Fruit fly (Drosophila melanogaster) whole organism, embryonic: ENCODE data around the gene alpha4GT2.

Experiments used
- Antp ChIP-seq: fragments of 200-800 bp; sonication (Bioruptor generic); optimal IDR thresholded peaks from 3 replicates; lab custom pipeline; 2016; ENCODE audit warnings: missing biosample characterization, missing genetic modification characterization
- C15 ChIP-seq: fragments of 200-800 bp; sonication (Bioruptor generic); IDR thresholded peaks from 3 replicates; pipeline ENCODE4 v1.3.6; 2022; ENCODE audit warnings: missing biosample characterization, missing genetic modification characterization
- CG10366 ChIP-seq: fragments of 200-800 bp; sonication (Bioruptor generic); IDR thresholded peaks from 2 replicates; pipeline ENCODE4 v1.3.6; 2022; ENCODE audit warnings: missing biosample characterization, missing genetic modification characterization
- CG13424 ChIP-seq: fragments of 200-800 bp; sonication (Bioruptor generic); optimal IDR thresholded peaks from 2 replicates; lab custom pipeline; 2019; ENCODE audit warnings: missing biosample characterization, mild to moderate bottlenecking, missing genetic modification characterization, moderate library complexity
- CG13624 ChIP-seq: fragments of 200-800 bp; sonication (Bioruptor generic); optimal IDR thresholded peaks from 2 replicates; lab custom pipeline; 2016; ENCODE audit warnings: missing biosample characterization, missing genetic modification characterization
- CG13775 ChIP-seq: fragments of 200-800 bp; sonication (Bioruptor generic); optimal IDR thresholded peaks from 3 replicates; lab custom pipeline; 2017; ENCODE audit warnings: missing biosample characterization, mild to moderate bottlenecking, missing genetic modification characterization
- CG14441 ChIP-seq: fragments of 200-800 bp; sonication (Bioruptor generic); IDR thresholded peaks from 2 replicates; pipeline ENCODE4 v1.3.6; 2022; ENCODE audit warnings: missing biosample characterization, missing genetic modification characterization
- CG14860 ChIP-seq: fragments of 200-800 bp; sonication (Bioruptor generic); IDR thresholded peaks from 3 replicates; pipeline ENCODE4 v1.3.6; 2022; ENCODE audit warnings: missing biosample characterization, missing genetic modification characterization; ENCODE audit not compliant: partially characterized antibody
- CG17802 ChIP-seq: fragments of 200-800 bp; sonication (Bioruptor generic); optimal IDR thresholded peaks from 2 replicates; lab custom pipeline; 2018; ENCODE audit warnings: missing biosample characterization, mild to moderate bottlenecking, missing genetic modification characterization, moderate library complexity
- CG18599 ChIP-seq: fragments of 200-800 bp; sonication (Bioruptor generic); optimal IDR thresholded peaks from 3 replicates; lab custom pipeline; 2017; ENCODE audit warnings: missing biosample characterization, missing genetic modification characterization, mild to moderate bottlenecking, moderate library complexity, missing genetic modification reagents
- CG2875 ChIP-seq: fragments of 200-800 bp; sonication (Bioruptor generic); optimal IDR thresholded peaks from 2 replicates; lab custom pipeline; 2017; ENCODE audit warnings: missing biosample characterization, mild to moderate bottlenecking, missing genetic modification characterization, missing genetic modification reagents
- CG3281 ChIP-seq: fragments of 200-800 bp; sonication (Bioruptor generic); optimal IDR thresholded peaks from 3 replicates; lab custom pipeline; 2017; ENCODE audit warnings: missing biosample characterization, mild to moderate bottlenecking, missing genetic modification characterization
- CG3838 ChIP-seq: fragments of 200-800 bp; sonication (Bioruptor generic); optimal IDR thresholded peaks from 3 replicates; lab custom pipeline; 2016; ENCODE audit warnings: missing biosample characterization, missing genetic modification characterization
- CG6813 ChIP-seq: fragments of 200-800 bp; sonication (Bioruptor generic); optimal IDR thresholded peaks from 2 replicates; lab custom pipeline; 2017; ENCODE audit warnings: missing biosample characterization, missing genetic modification characterization, mild to moderate bottlenecking, moderate library complexity, missing genetic modification reagents
- CG7839 ChIP-seq: fragments of 200-800 bp; sonication (Bioruptor generic); optimal IDR thresholded peaks from 3 replicates; lab custom pipeline; 2018; ENCODE audit warnings: missing biosample characterization, mild to moderate bottlenecking, missing genetic modification characterization, moderate library complexity
- CG8944 ChIP-seq: fragments of 200-800 bp; sonication (Bioruptor generic); optimal IDR thresholded peaks from 3 replicates; lab custom pipeline; 2016; ENCODE audit warnings: missing biosample characterization, missing genetic modification characterization
- CG9609 ChIP-seq: fragments of 200-800 bp; sonication (Bioruptor generic); optimal IDR thresholded peaks from 3 replicates; lab custom pipeline; 2016; ENCODE audit warnings: missing biosample characterization, missing genetic modification characterization
- CkIIα-i1 ChIP-seq: fragments of 200-800 bp; sonication (Bioruptor generic); IDR thresholded peaks from 2 replicates; pipeline ENCODE4 v1.3.6; 2022; ENCODE audit warnings: missing biosample characterization, missing genetic modification characterization
- Dbx ChIP-seq: fragments of 200-800 bp; sonication (Bioruptor generic); IDR thresholded peaks from 3 replicates; pipeline ENCODE4 v1.3.6; 2022; ENCODE audit warnings: missing biosample characterization, missing genetic modification characterization
- Fer3 ChIP-seq: fragments of 200-800 bp; sonication (Bioruptor generic); optimal IDR thresholded peaks from 2 replicates; lab custom pipeline; 2018; ENCODE audit warnings: missing biosample characterization, mild to moderate bottlenecking, missing genetic modification characterization, moderate library complexity
- Hand ChIP-seq: fragments of 200-800 bp; sonication (Bioruptor generic); optimal IDR thresholded peaks from 2 replicates; lab custom pipeline; 2017; ENCODE audit warnings: mild to moderate bottlenecking, missing biosample characterization, missing genetic modification reagents, missing genetic modification characterization
- HmgZ ChIP-seq: fragments of 200-800 bp; sonication (Bioruptor generic); optimal IDR thresholded peaks from 2 replicates; lab custom pipeline; 2018; ENCODE audit warnings: missing biosample characterization, mild to moderate bottlenecking, missing genetic modification characterization
- Jarid2 ChIP-seq: fragments of 200-800 bp; sonication (Bioruptor generic); optimal IDR thresholded peaks from 3 replicates; lab custom pipeline; 2017; ENCODE audit warnings: mild to moderate bottlenecking, missing biosample characterization, missing genetic modification reagents, missing genetic modification characterization
- Med ChIP-seq: fragments of 200-800 bp; sonication (Bioruptor generic); peaks from one replicate; lab custom pipeline; 2016; ENCODE audit warnings: missing biosample characterization, missing genetic modification characterization, mild to moderate bottlenecking, inconsistent platforms, moderate library complexity
- Myb ChIP-seq: fragments of 200-800 bp; sonication (Bioruptor generic); optimal IDR thresholded peaks from 2 replicates; lab custom pipeline; 2016; ENCODE audit warnings: missing biosample characterization, missing genetic modification characterization
- NC2β ChIP-seq: fragments of 200-800 bp; sonication (Bioruptor generic); optimal IDR thresholded peaks from 2 replicates; lab custom pipeline; 2016; ENCODE audit warnings: missing biosample characterization, missing genetic modification characterization
- Opbp ChIP-seq: fragments of 200-800 bp; sonication (Bioruptor generic); IDR thresholded peaks from 3 replicates; pipeline ENCODE4 v1.3.6; 2022; ENCODE audit warnings: missing biosample characterization, missing genetic modification characterization; ENCODE audit not compliant: partially characterized antibody
- Rx ChIP-seq: fragments of 200-800 bp; sonication (Bioruptor generic); IDR thresholded peaks from 2 replicates; pipeline ENCODE4 v1.3.6; 2022; ENCODE audit warnings: missing biosample characterization, missing genetic modification characterization
- ato ChIP-seq: fragments of 200-800 bp; sonication (Bioruptor generic); IDR thresholded peaks from 2 replicates; pipeline ENCODE4 v1.3.6; 2022; ENCODE audit warnings: missing biosample characterization, missing genetic modification characterization; ENCODE audit not compliant: partially characterized antibody
- ewg ChIP-seq: fragments of 200-800 bp; sonication (Bioruptor generic); optimal IDR thresholded peaks from 3 replicates; lab custom pipeline; 2017; ENCODE audit warnings: mild to moderate bottlenecking, missing biosample characterization, missing genetic modification reagents, missing genetic modification characterization
- exex ChIP-seq: fragments of 200-800 bp; sonication (Bioruptor generic); optimal IDR thresholded peaks from 4 replicates; lab custom pipeline; 2018; ENCODE audit warnings: missing biosample characterization, mild to moderate bottlenecking, missing genetic modification characterization, moderate library complexity
- eyg ChIP-seq: fragments of 200-800 bp; sonication (Bioruptor generic); optimal IDR thresholded peaks from 3 replicates; lab custom pipeline; 2016; ENCODE audit warnings: missing biosample characterization, missing genetic modification characterization
- fd102C ChIP-seq: fragments of 200-800 bp; sonication (Bioruptor generic); optimal IDR thresholded peaks from 2 replicates; lab custom pipeline; 2018; ENCODE audit warnings: missing biosample characterization, mild to moderate bottlenecking, missing genetic modification characterization, moderate library complexity
- gcm ChIP-seq: fragments of 200-800 bp; sonication (Bioruptor generic); optimal IDR thresholded peaks from 2 replicates; lab custom pipeline; 2019; ENCODE audit warnings: missing biosample characterization, mild to moderate bottlenecking, missing genetic modification characterization, moderate library complexity
- grn ChIP-seq: fragments of 200-800 bp; sonication (Bioruptor generic); optimal IDR thresholded peaks from 3 replicates; lab custom pipeline; 2017; ENCODE audit warnings: missing biosample characterization, missing genetic modification characterization
- gsb ChIP-seq: fragments of 200-800 bp; sonication (Bioruptor generic); IDR thresholded peaks from 2 replicates; pipeline ENCODE4 v1.3.6; 2022; ENCODE audit warnings: missing biosample characterization, missing genetic modification characterization
- maf-S ChIP-seq: fragments of 200-800 bp; sonication (Bioruptor generic); optimal IDR thresholded peaks from 2 replicates; lab custom pipeline; 2016; ENCODE audit warnings: missing biosample characterization, missing genetic modification characterization
- peb ChIP-seq: fragments of 200-800 bp; sonication (Bioruptor generic); IDR thresholded peaks from 2 replicates; pipeline ENCODE4 v1.3.6; 2022; ENCODE audit warnings: missing biosample characterization, missing genetic modification characterization
- prd ChIP-seq, 3 experiments: fragments of >200 bp in 2 of 3; fragments of 200-800 bp in 1 of 3; sonication (Bioruptor generic) in 1 of 3; optimal IDR thresholded peaks in 2 of 3; IDR thresholded peaks in 1 of 3; 2 replicates in 2 of 3; 3 replicates in 1 of 3; pipeline versions ENCODE4 v1.3.6 to Lab custom; 2017 to 2022; ENCODE audit warnings: missing biosample characterization in 1 of 3, missing genetic modification characterization in 1 of 3
- pros ChIP-seq: fragments of 200-800 bp; sonication (Bioruptor generic); optimal IDR thresholded peaks from 3 replicates; lab custom pipeline; 2019; ENCODE audit warnings: missing biosample characterization, mild to moderate bottlenecking, missing genetic modification characterization, moderate library complexity
- ranshi ChIP-seq: fragments of 200-800 bp; sonication (Bioruptor generic); IDR thresholded peaks from 2 replicates; pipeline ENCODE4 v1.3.6; 2022; ENCODE audit warnings: missing biosample characterization, missing genetic modification characterization
- salm ChIP-seq: fragments of 200-800 bp; sonication (Bioruptor generic); optimal IDR thresholded peaks from 2 replicates; lab custom pipeline; 2018; ENCODE audit warnings: missing biosample characterization, mild to moderate bottlenecking, missing genetic modification characterization
- sisA ChIP-seq: fragments of 200-800 bp; sonication (Bioruptor generic); IDR thresholded peaks from 2 replicates; pipeline ENCODE4 v1.3.6; 2022; ENCODE audit warnings: missing biosample characterization, missing genetic modification characterization
- stc ChIP-seq: fragments of 200-800 bp; sonication (Bioruptor generic); IDR thresholded peaks from 2 replicates; pipeline ENCODE4 v1.3.6; 2022; ENCODE audit warnings: missing biosample characterization, missing genetic modification characterization
- tgo ChIP-seq: fragments of 200-800 bp; sonication (Bioruptor generic); IDR thresholded peaks from 3 replicates; pipeline ENCODE4 v1.3.6; 2022; ENCODE audit warnings: missing biosample characterization, missing genetic modification characterization
- unc-4 ChIP-seq: fragments of 200-800 bp; sonication (Bioruptor generic); IDR thresholded peaks from 2 replicates; pipeline ENCODE4 v1.3.6; 2022; ENCODE audit warnings: missing biosample characterization, missing genetic modification characterization; ENCODE audit not compliant: partially characterized antibody
- zf30C ChIP-seq: fragments of 200-800 bp; sonication (Bioruptor generic); optimal IDR thresholded peaks from 3 replicates; lab custom pipeline; 2018; ENCODE audit warnings: missing biosample characterization, mild to moderate bottlenecking, missing genetic modification characterization
- zfh2 ChIP-seq: fragments of 200-800 bp; sonication (Bioruptor generic); optimal IDR thresholded peaks from 2 replicates; lab custom pipeline; 2016; ENCODE audit warnings: missing biosample characterization, missing genetic modification characterization

Gene alpha4GT2

dm6 chr3R:25880198-25880970, 48.4 kb downstream of the alpha4GT2 start (continued):
- TF ChIP-seq CG14860 (GFP tag; lab: Robert Waterston, UW) (no peak), Dbx (peak; percentile 7; the same call in 1 of the 3 replicates), ranshi (GFP tag; lab: Robert Waterston, UW) (peak; percentile 55; the same call in 1 of the 2 replicates), stc (GFP tag; lab: Robert Waterston, UW) (no peak), CG7839 (peak; percentile 59), CG10366 (GFP tag; lab: Robert Waterston, UW) (peak; percentile 29; the same call in 1 of the 2 replicates), eyg (GFP tag; lab: Kevin White, UChicago) (no peak), pros (GFP tag; lab: Kevin White, UChicago) (no peak), Med (GFP tag; lab: Kevin White, UChicago) (peak; percentile 82), ewg (no peak), maf-S (GFP tag; lab: Kevin White, UChicago) (no peak), zfh2 (GFP tag; lab: Kevin White, UChicago) (no peak), fd102C (no peak), CG18599 (GFP tag; lab: Kevin White, UChicago) (peak; percentile 77), HmgZ (tag; lab: Kevin White, UChicago) (no peak), CG17802 (tag; lab: Kevin White, UChicago) (no peak), Antp (GFP tag; lab: Kevin White, UChicago) (no peak), salm (tag; lab: Kevin White, UChicago) (peak; percentile 37), CG13775 (peak; percentile 39), gcm (GFP tag; lab: Kevin White, UChicago) (peak; percentile 44), peb (GFP tag; lab: Robert Waterston, UW) (0 out of 2 replicates have a peak, but pooled peaks have one; percentile 19), grn (no peak), tgo (GFP tag; lab: Robert Waterston, UW) (0 out of 3 replicates have a peak, but pooled peaks have one; percentile 36), unc-4 (GFP tag; lab: Robert Waterston, UW) (no peak), CG14441 (no peak), C15 (GFP tag; lab: Robert Waterston, UW) (no peak), CG6813 (peak; percentile 44), Opbp (GFP tag; lab: Robert Waterston, UW) (no peak), NC2β (GFP tag; lab: Kevin White, UChicago) (no peak), sisA (peak; percentile 30; the same call in 1 of the 2 replicates), Rx (GFP tag; lab: Robert Waterston, UW) (no peak), exex (tag; lab: Kevin White, UChicago) (no peak), ato (GFP tag; lab: Robert Waterston, UW) (no peak), CG13624 (GFP tag; lab: Kevin White, UChicago) (no peak), gsb (GFP tag; lab: Robert Waterston, UW) (no peak), Myb (GFP tag; lab: Kevin White, UChicago) (peak; percentile 3), CG2875 (no peak), Jarid2 (peak; percentile 15), CG9609 (GFP tag; lab: Kevin White, UChicago) (no peak), zf30C (GFP tag; lab: Kevin White, UChicago) (no peak), CG3281 (GFP tag; lab: Kevin White, UChicago) (peak; percentile 57), CG13424 (peak; percentile 58), Hand (GFP tag; lab: Kevin White, UChicago) (no peak), CG8944 (GFP tag; lab: Kevin White, UChicago) (no peak), Fer3 (tag; lab: Kevin White, UChicago) (peak; percentile 32), prd (optimal IDR thresholded peaks at IDR 0.05; lab: Kevin White, UChicago) (no peak), prd (GFP tag; IDR thresholded peaks at IDR 0.05; lab: Robert Waterston, UW) (peak; percentile 49; the same call in 1 of the 3 replicates), CG3838 (no peak), CkIIα-i1 (GFP tag; lab: Robert Waterston, UW) (no peak)
